Fruit fly (Drosophila melanogaster) whole organism, embryonic: ENCODE data around the gene CG7275.

Source experiments
- Abd-B ChIP-seq: fragments of 200-800 bp; sonication (Bioruptor generic); optimal IDR thresholded peaks from 2 replicates; lab custom pipeline; 2018; ENCODE audit warnings: missing biosample characterization, mild to moderate bottlenecking, missing genetic modification characterization, moderate library complexity
- CG10462 ChIP-seq: fragments of 200-800 bp; sonication (Bioruptor generic); optimal IDR thresholded peaks from 2 replicates; lab custom pipeline; 2016; ENCODE audit warnings: missing biosample characterization, missing genetic modification characterization
- CG12659 ChIP-seq: fragments of 200-800 bp; sonication (Bioruptor generic); optimal IDR thresholded peaks from 3 replicates; lab custom pipeline; 2017; ENCODE audit warnings: mild to moderate bottlenecking, missing biosample characterization, missing genetic modification reagents, missing genetic modification characterization
- CG14441 ChIP-seq: fragments of 200-800 bp; sonication (Bioruptor generic); IDR thresholded peaks from 2 replicates; pipeline ENCODE4 v1.3.6; 2022; ENCODE audit warnings: missing biosample characterization, missing genetic modification characterization
- CG15601 ChIP-seq: fragments of 200-800 bp; sonication (Bioruptor generic); optimal IDR thresholded peaks from 3 replicates; lab custom pipeline; 2019; ENCODE audit warnings: missing biosample characterization, mild to moderate bottlenecking, missing genetic modification characterization, moderate library complexity
- CG1603 ChIP-seq: fragments of 200-800 bp; sonication (Bioruptor generic); optimal IDR thresholded peaks from 2 replicates; lab custom pipeline; 2019; ENCODE audit warnings: missing biosample characterization, mild to moderate bottlenecking, missing genetic modification characterization, moderate library complexity
- CG16779 ChIP-seq: fragments of 200-800 bp; sonication (Bioruptor generic); IDR thresholded peaks from 2 replicates; pipeline ENCODE4 v1.3.6; 2022; ENCODE audit warnings: missing biosample characterization, missing genetic modification characterization
- CG16813 ChIP-seq: fragments of 200-800 bp; sonication (Bioruptor generic); IDR thresholded peaks from 3 replicates; pipeline ENCODE4 v1.3.6; 2022; ENCODE audit warnings: missing biosample characterization, missing genetic modification characterization; ENCODE audit not compliant: partially characterized antibody
- CG2116 ChIP-seq: fragments of 200-800 bp; sonication (Bioruptor generic); optimal IDR thresholded peaks from 3 replicates; lab custom pipeline; 2018; ENCODE audit warnings: missing biosample characterization, mild to moderate bottlenecking, missing genetic modification characterization
- CG32532 ChIP-seq: fragments of 200-800 bp; sonication (Bioruptor generic); IDR thresholded peaks from 2 replicates; pipeline ENCODE4 v1.3.6; 2022; ENCODE audit warnings: missing biosample characterization, missing genetic modification characterization
- CG5245 ChIP-seq: fragments of 200-800 bp; sonication (Bioruptor generic); optimal IDR thresholded peaks from 3 replicates; lab custom pipeline; 2016; ENCODE audit warnings: missing biosample characterization, missing genetic modification characterization
- CG6254 ChIP-seq: fragments of 200-800 bp; sonication (Bioruptor generic); optimal IDR thresholded peaks from 3 replicates; lab custom pipeline; 2017; ENCODE audit warnings: mild to moderate bottlenecking, missing biosample characterization, missing genetic modification reagents, missing genetic modification characterization
- CG6791 ChIP-seq: fragments of 200-800 bp; sonication (Bioruptor generic); IDR thresholded peaks from 3 replicates; pipeline ENCODE4 v1.3.6; 2022; ENCODE audit warnings: missing biosample characterization, missing genetic modification characterization; ENCODE audit not compliant: partially characterized antibody
- CG7745 ChIP-seq: fragments of 200-800 bp; sonication (Bioruptor generic); optimal IDR thresholded peaks from 2 replicates; lab custom pipeline; 2018; ENCODE audit warnings: missing biosample characterization, mild to moderate bottlenecking, missing genetic modification characterization, moderate library complexity
- CG8924 ChIP-seq: fragments of 200-800 bp; optimal IDR thresholded peaks from 3 replicates; lab custom pipeline; 2019; ENCODE audit warnings: missing biosample characterization, mild to moderate bottlenecking, missing genetic modification characterization, moderate library complexity
- CG9797 ChIP-seq: fragments of 200-800 bp; sonication (Bioruptor generic); optimal IDR thresholded peaks from 3 replicates; lab custom pipeline; 2018; ENCODE audit warnings: missing biosample characterization, mild to moderate bottlenecking, missing genetic modification characterization
- D19A ChIP-seq: fragments of 200-800 bp; optimal IDR thresholded peaks from 3 replicates; lab custom pipeline; 2019; ENCODE audit warnings: missing biosample characterization, mild to moderate bottlenecking, missing genetic modification characterization, moderate library complexity
- Dfd ChIP-seq, 2 experiments: fragments of >200 bp; optimal IDR thresholded peaks; 2 replicates each; lab custom pipeline; 2017; ENCODE audit warnings: missing biosample characterization in 2 of 2, missing genetic modification characterization in 2 of 2
- Doc2 ChIP-seq: fragments of 200-800 bp; sonication (Bioruptor generic); IDR thresholded peaks from 2 replicates; pipeline ENCODE4 v1.3.6; 2022; ENCODE audit warnings: missing biosample characterization, missing genetic modification characterization
- HLH4C ChIP-seq: fragments of 200-800 bp; sonication (Bioruptor generic); IDR thresholded peaks from 3 replicates; pipeline ENCODE4 v1.3.6; 2022; ENCODE audit warnings: missing biosample characterization, missing genetic modification characterization; ENCODE audit not compliant: partially characterized antibody
- HmgD ChIP-seq: fragments of 200-800 bp; sonication (Bioruptor generic); optimal IDR thresholded peaks from 3 replicates; lab custom pipeline; 2016; ENCODE audit warnings: missing biosample characterization, missing genetic modification characterization
- Hr39 ChIP-seq: fragments of >200 bp; optimal IDR thresholded peaks from 2 replicates; lab custom pipeline; 2017
- Hr78 ChIP-seq, 2 experiments: fragments of 200-800 bp in 1 of 2; fragments of >200 bp in 1 of 2; sonication (Bioruptor generic) in 1 of 2; optimal IDR thresholded peaks; 2 replicates each; lab custom pipeline; 2017 to 2019; ENCODE audit warnings: missing biosample characterization in 2 of 2, missing genetic modification characterization in 2 of 2, mild to moderate bottlenecking in 1 of 2, moderate library complexity in 1 of 2
- NFAT ChIP-seq: fragments of 200-800 bp; sonication (Bioruptor generic); IDR thresholded peaks from 2 replicates; pipeline ENCODE4 v1.3.6; 2022; ENCODE audit warnings: missing biosample characterization, missing genetic modification characterization
- PHDP ChIP-seq: fragments of 200-800 bp; sonication (Bioruptor generic); optimal IDR thresholded peaks from 3 replicates; lab custom pipeline; 2018; ENCODE audit warnings: missing biosample characterization, mild to moderate bottlenecking, missing genetic modification characterization, moderate library complexity
- Sox100B ChIP-seq: fragments of 200-800 bp; sonication (Bioruptor generic); optimal IDR thresholded peaks from 3 replicates; lab custom pipeline; 2018; ENCODE audit warnings: missing biosample characterization, mild to moderate bottlenecking, missing genetic modification characterization
- Spps ChIP-seq: fragments of 200-800 bp; sonication (Bioruptor generic); optimal IDR thresholded peaks from 2 replicates; lab custom pipeline; 2018; ENCODE audit warnings: missing biosample characterization, mild to moderate bottlenecking, missing genetic modification characterization
- Trl ChIP-seq, 3 experiments: fragments of >200 bp in 2 of 3; fragments of 200-800 bp in 1 of 3; sonication (Bioruptor generic) in 1 of 3; optimal IDR thresholded peaks; 2 replicates in 1 of 3; 3 replicates in 2 of 3; lab custom pipeline; 2016 to 2017; ENCODE audit warnings: missing biosample characterization in 1 of 3, missing genetic modification characterization in 1 of 3
- Usf ChIP-seq: fragments of 200-800 bp; sonication (Bioruptor generic); optimal IDR thresholded peaks from 2 replicates; lab custom pipeline; 2017; ENCODE audit warnings: missing genotype, missing biosample characterization, missing genetic modification characterization
- amos ChIP-seq: fragments of 200-800 bp; sonication (Bioruptor generic); IDR thresholded peaks from 2 replicates; pipeline ENCODE4 v1.3.6; 2022; ENCODE audit warnings: missing biosample characterization, missing genetic modification characterization; ENCODE audit not compliant: partially characterized antibody
- bab2 ChIP-seq: fragments of 200-800 bp; sonication (Bioruptor generic); optimal IDR thresholded peaks from 2 replicates; lab custom pipeline; 2016; ENCODE audit warnings: missing biosample characterization, missing genetic modification characterization
- chinmo ChIP-seq: fragments of 200-800 bp; sonication (Bioruptor generic); IDR thresholded peaks from 4 replicates; pipeline ENCODE4 v1.3.6; 2022; ENCODE audit warnings: missing biosample characterization, missing genetic modification characterization; ENCODE audit not compliant: partially characterized antibody
- chm ChIP-seq: fragments of 200-800 bp; sonication (Bioruptor generic); IDR thresholded peaks from 2 replicates; pipeline ENCODE4 v1.3.6; 2022; ENCODE audit warnings: missing biosample characterization, missing genetic modification characterization
- croc ChIP-seq: fragments of 200-800 bp; sonication (Bioruptor generic); conservative IDR thresholded peaks from 3 replicates; pipeline ENCODE4 v1.3.6; 2022; ENCODE audit warnings: missing biosample characterization, missing genetic modification characterization
- cwo ChIP-seq: fragments of 200-800 bp; sonication (Bioruptor generic); optimal IDR thresholded peaks from 3 replicates; lab custom pipeline; 2017; ENCODE audit warnings: missing biosample characterization, missing genetic modification characterization, mild to moderate bottlenecking, moderate library complexity, missing genetic modification reagents
- esg ChIP-seq: fragments of 200-800 bp; sonication (Bioruptor generic); conservative IDR thresholded peaks from 2 replicates; pipeline ENCODE4 v1.3.6; 2022; ENCODE audit warnings: missing biosample characterization, missing genetic modification characterization
- fd3F ChIP-seq: fragments of 200-800 bp; sonication (Bioruptor generic); optimal IDR thresholded peaks from 2 replicates; lab custom pipeline; 2018; ENCODE audit warnings: missing biosample characterization, mild to moderate bottlenecking, missing genetic modification characterization, moderate library complexity
- gce ChIP-seq: fragments of 200-800 bp; sonication (Bioruptor generic); IDR thresholded peaks from 3 replicates; pipeline ENCODE4 v1.3.6; 2022; ENCODE audit warnings: missing biosample characterization, missing genetic modification characterization
- her ChIP-seq: fragments of 200-800 bp; sonication (Bioruptor generic); optimal IDR thresholded peaks from 2 replicates; lab custom pipeline; 2016; ENCODE audit warnings: missing biosample characterization, missing genetic modification characterization
- lmd ChIP-seq: fragments of 200-800 bp; sonication (Bioruptor generic); IDR thresholded peaks from 2 replicates; pipeline ENCODE4 v1.3.6; 2022; ENCODE audit warnings: missing biosample characterization, missing genetic modification characterization
- nerfin-2 ChIP-seq: fragments of 200-800 bp; sonication (Bioruptor generic); IDR thresholded peaks from 2 replicates; pipeline ENCODE4 v1.3.6; 2022; ENCODE audit warnings: missing biosample characterization, missing genetic modification characterization; ENCODE audit not compliant: partially characterized antibody
- odd ChIP-seq: fragments of 200-800 bp; sonication (Bioruptor generic); optimal IDR thresholded peaks from 2 replicates; lab custom pipeline; 2017; ENCODE audit warnings: missing biosample characterization, mild to moderate bottlenecking, missing genetic modification characterization
- run ChIP-seq: fragments of 200-800 bp; sonication (Bioruptor generic); optimal IDR thresholded peaks from 3 replicates; lab custom pipeline; 2018; ENCODE audit warnings: missing biosample characterization, mild to moderate bottlenecking, missing genetic modification characterization
- toy ChIP-seq: fragments of 200-800 bp; sonication (Bioruptor generic); IDR thresholded peaks from 2 replicates; pipeline ENCODE4 v1.3.6; 2022; ENCODE audit warnings: missing biosample characterization, missing genetic modification characterization
- twi ChIP-seq: fragments of 200-800 bp; optimal IDR thresholded peaks from 2 replicates; lab custom pipeline; 2019; ENCODE audit warnings: missing biosample characterization, mild to moderate bottlenecking, missing genetic modification characterization, moderate library complexity
- unc-4 ChIP-seq: fragments of 200-800 bp; sonication (Bioruptor generic); IDR thresholded peaks from 2 replicates; pipeline ENCODE4 v1.3.6; 2022; ENCODE audit warnings: missing biosample characterization, missing genetic modification characterization; ENCODE audit not compliant: partially characterized antibody
- wor ChIP-seq: fragments of 200-800 bp; sonication (Bioruptor generic); IDR thresholded peaks from 2 replicates; pipeline ENCODE4 v1.3.6; 2022; ENCODE audit warnings: missing biosample characterization, missing genetic modification characterization
- zen2 ChIP-seq: fragments of 200-800 bp; sonication (Bioruptor generic); IDR thresholded peaks from 3 replicates; pipeline ENCODE4 v1.3.6; 2022; ENCODE audit warnings: missing biosample characterization, missing genetic modification characterization; ENCODE audit not compliant: partially characterized antibody

Gene CG7275

DNA sequence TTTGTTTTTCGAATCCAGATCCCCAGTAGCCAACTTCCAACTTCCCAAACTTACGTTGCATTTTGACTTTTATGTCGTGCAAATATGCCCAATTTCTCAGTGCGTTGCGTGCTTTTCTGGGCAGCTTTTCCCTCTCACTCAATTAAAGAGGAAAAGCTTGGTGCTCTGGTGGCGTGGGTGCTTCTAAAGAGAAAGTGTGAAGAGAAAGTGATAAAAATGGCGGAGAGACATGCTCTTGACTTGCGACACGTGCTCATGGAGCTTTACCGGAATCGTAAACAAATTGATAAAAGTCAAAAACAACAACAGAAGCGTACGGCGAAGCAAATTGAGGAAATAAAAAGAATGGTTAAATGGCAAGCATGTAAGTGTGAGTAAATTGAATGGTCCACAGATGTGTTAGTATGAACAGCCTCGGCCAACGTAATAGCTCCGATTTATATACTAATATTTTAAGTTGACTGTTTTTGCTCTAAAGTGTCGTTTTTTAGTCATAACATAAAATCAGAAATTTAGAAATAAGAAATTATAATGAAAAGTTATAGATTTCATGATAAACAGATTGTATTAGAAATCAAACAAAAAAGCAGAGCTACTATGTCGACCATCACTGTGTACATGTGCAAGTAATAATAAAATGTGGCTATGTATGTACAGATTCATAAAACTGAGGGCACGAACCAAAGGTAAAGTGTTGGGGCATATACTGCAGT is 4.7 kb upstream of the CG7275 start (continued):
- TF ChIP-seq toy (GFP tag; lab: Robert Waterston, UW): no peak
- TF ChIP-seq chinmo (GFP tag; lab: Robert Waterston, UW): 0 out of 4 replicates have a peak, but pooled peaks have one; percentile 12
- peak; percentile 41; the same call in 1 of the 2 replicates for TF ChIP-seq lmd
- no peak for TF ChIP-seq Doc2 (GFP tag; lab: Robert Waterston, UW)
- TF ChIP-seq CG14441: peak; percentile 29; the same call in 1 of the 2 replicates
- peak; percentile 33 for TF ChIP-seq D19A (tag; lab: Kevin White, UChicago)
- peak; percentile 65 for TF ChIP-seq Sox100B
- TF ChIP-seq CG6254 (GFP tag; lab: Kevin White, UChicago): peak; percentile 8
- no peak for TF ChIP-seq Usf (GFP tag; lab: Kevin White, UChicago)
- TF ChIP-seq Dfd (GFP tag; optimal IDR thresholded peaks at IDR 0.05; lab: Kevin White, UChicago): no peak
- TF ChIP-seq NFAT (GFP tag; lab: Robert Waterston, UW): no peak
- TF ChIP-seq CG15601 (tag; lab: Kevin White, UChicago): peak; percentile 15
- peak; percentile 75 to 85 for TF ChIP-seq Trl (optimal IDR thresholded peaks at IDR 0.05; lab: Kevin White, UChicago)
- TF ChIP-seq Trl (GFP tag; optimal IDR thresholded peaks at IDR 0.05; lab: Kevin White, UChicago): no peak
- peak; percentile 26 for TF ChIP-seq CG5245
- TF ChIP-seq her (GFP tag; lab: Kevin White, UChicago): no peak
- 0 out of 2 replicates have a peak, but pooled peaks have one; percentile 37 for TF ChIP-seq chm (GFP tag; lab: Robert Waterston, UW)
- no peak for TF ChIP-seq CG16779 (GFP tag; lab: Robert Waterston, UW)
- TF ChIP-seq zen2 (GFP tag; lab: Robert Waterston, UW): no peak
- no peak for TF ChIP-seq run
- peak; percentile 23 for TF ChIP-seq CG12659
- TF ChIP-seq CG10462 (GFP tag; lab: Kevin White, UChicago): no peak
- TF ChIP-seq croc (GFP tag; lab: Robert Waterston, UW): no peak
- TF ChIP-seq odd (GFP tag; lab: Kevin White, UChicago): peak; percentile 5
- no peak for TF ChIP-seq Spps
- no peak for TF ChIP-seq wor (GFP tag; lab: Robert Waterston, UW)
- TF ChIP-seq gce (GFP tag; lab: Robert Waterston, UW): no peak
- no peak for TF ChIP-seq unc-4
- TF ChIP-seq cwo (GFP tag; lab: Kevin White, UChicago): peak; percentile 82
- TF ChIP-seq esg (GFP tag; lab: Robert Waterston, UW): no peak
- no peak for TF ChIP-seq CG16813 (GFP tag; lab: Robert Waterston, UW)
- peak; percentile 16 for TF ChIP-seq CG1603 (tag; lab: Kevin White, UChicago)
- peak in 1 of 2 experiments; percentile 25 for TF ChIP-seq Hr78 (GFP tag; optimal IDR thresholded peaks at IDR 0.05; lab: Kevin White, UChicago)
- peak; percentile 24; the same call in 1 of the 2 replicates for TF ChIP-seq CG32532 (GFP tag; lab: Robert Waterston, UW)
- no peak for TF ChIP-seq Hr39 (lab: Kevin White, UChicago)
- TF ChIP-seq Abd-B (GFP tag; lab: Kevin White, UChicago): no peak
- TF ChIP-seq amos (GFP tag; lab: Robert Waterston, UW): no peak
- no peak for TF ChIP-seq HLH4C (GFP tag; lab: Robert Waterston, UW)
- no peak for TF ChIP-seq CG7745 (tag; lab: Kevin White, UChicago)
- no peak for TF ChIP-seq bab2 (GFP tag; lab: Kevin White, UChicago)
- TF ChIP-seq HmgD (GFP tag; lab: Kevin White, UChicago): no peak
- no peak for TF ChIP-seq fd3F (GFP tag; lab: Kevin White, UChicago)
- TF ChIP-seq twi (tag; lab: Kevin White, UChicago): no peak
- TF ChIP-seq CG9797 (GFP tag; lab: Kevin White, UChicago): no peak
- TF ChIP-seq CG2116 (GFP tag; lab: Kevin White, UChicago): no peak
- TF ChIP-seq CG8924 (tag; lab: Kevin White, UChicago): peak; percentile 35
- TF ChIP-seq PHDP (tag; lab: Kevin White, UChicago): no peak
- TF ChIP-seq nerfin-2 (GFP tag; lab: Robert Waterston, UW): no peak
- TF ChIP-seq CG6791 (GFP tag; lab: Robert Waterston, UW): no peak; the same call in 2 of the 3 replicates
